Worm (Caenorhabditis elegans) whole organism, L1 larva: ENCODE results near the gene hsp-1.

Experiments
- C16A3.4 ChIP-seq: fragments of 150-350 bp; optimal IDR thresholded peaks from 2 replicates; lab custom pipeline; 2014; ENCODE audit warnings: missing biosample characterization, missing genetic modification characterization
- F16B12.6 ChIP-seq: fragments of 150-350 bp; optimal IDR thresholded peaks from 2 replicates; lab custom pipeline; 2014; ENCODE audit warnings: missing biosample characterization, missing genetic modification characterization
- ama-1 ChIP-seq: fragments of 150-350 bp; optimal IDR thresholded peaks from 2 replicates; lab custom pipeline; 2014
- blmp-1 ChIP-seq: fragments of 150-350 bp; optimal IDR thresholded peaks from 2 replicates; lab custom pipeline; 2014; ENCODE audit warnings: missing biosample characterization, missing genetic modification characterization
- ceh-88 ChIP-seq: fragments of 200-800 bp; sonication (Bioruptor generic); IDR thresholded peaks from 2 replicates; pipeline ENCODE4 v1.3.6; 2022; ENCODE audit warnings: missing genetic modification characterization, missing compliant biosample characterization
- dpl-1 ChIP-seq, 3 experiments: fragments of 150-350 bp in 2 of 3; sonication (generic microtip) in 1 of 3; optimal IDR thresholded peaks; 2 replicates each; lab custom pipeline; 2014 to 2017; ENCODE audit warnings: missing biosample characterization in 3 of 3, missing genetic modification characterization in 3 of 3, missing genetic modification reagents in 3 of 3
- dsc-1 ChIP-seq: sonication (generic microtip); optimal IDR thresholded peaks from 2 replicates; lab custom pipeline; 2016; ENCODE audit warnings: mild to moderate bottlenecking, missing genetic modification characterization, missing compliant biosample characterization
- efl-1 ChIP-seq, 4 experiments: fragments of 150-350 bp; optimal IDR thresholded peaks in 3 of 4; peaks in 1 of 4; 1 replicate in 1 of 4; 2 replicates in 3 of 4; lab custom pipeline; 2014; ENCODE audit warnings: missing biosample characterization in 2 of 4, missing genetic modification characterization in 2 of 4, missing genetic modification reagents in 2 of 4
- egl-13 ChIP-seq: sonication (generic microtip); optimal IDR thresholded peaks from 2 replicates; lab custom pipeline; 2016; ENCODE audit warnings: missing genotype, missing genetic modification reagents, missing genetic modification characterization, missing compliant biosample characterization
- egl-27 ChIP-seq, 2 experiments: fragments of 150-350 bp in 1 of 2; sonication (generic microtip); optimal IDR thresholded peaks; 3 replicates each; lab custom pipeline; 2017 to 2018; ENCODE audit warnings: missing biosample characterization in 2 of 2, missing genetic modification characterization in 2 of 2, missing genetic modification reagents in 2 of 2
- elt-2 ChIP-seq: sonication (generic microtip); optimal IDR thresholded peaks from 2 replicates; lab custom pipeline; 2016; ENCODE audit warnings: missing genetic modification characterization, mild to moderate bottlenecking, inconsistent platforms, missing compliant biosample characterization, missing genetic modification reagents
- ets-5 ChIP-seq: fragments of 200-800 bp; sonication (Bioruptor generic); IDR thresholded peaks from 2 replicates; pipeline ENCODE4 v1.3.6; 2022; ENCODE audit warnings: missing genetic modification characterization, missing compliant biosample characterization
- fkh-10 ChIP-seq: sonication (generic microtip); optimal IDR thresholded peaks from 2 replicates; lab custom pipeline; 2017; ENCODE audit warnings: missing biosample characterization, missing genetic modification reagents, missing genetic modification characterization
- fos-1 ChIP-seq: fragments of 150-350 bp; optimal IDR thresholded peaks from 2 replicates; lab custom pipeline; 2014; ENCODE audit warnings: missing biosample characterization, missing genetic modification characterization
- grh-1 ChIP-seq: fragments of 200-800 bp; sonication (Bioruptor generic); IDR thresholded peaks from 2 replicates; pipeline ENCODE4 v1.3.6; 2022; ENCODE audit warnings: missing genetic modification reagents, missing genetic modification characterization, missing compliant biosample characterization
- hlh-4 ChIP-seq: sonication (generic microtip); optimal IDR thresholded peaks from 2 replicates; lab custom pipeline; 2016; ENCODE audit warnings: mild to moderate bottlenecking, missing genetic modification characterization, missing compliant biosample characterization
- isw-1 ChIP-seq: fragments of 200-800 bp; sonication (Bioruptor generic); IDR thresholded peaks from 2 replicates; pipeline ENCODE4 v1.3.6; 2022; ENCODE audit warnings: missing genetic modification characterization, missing compliant biosample characterization
- lin-13 ChIP-seq: fragments of 150-350 bp; optimal IDR thresholded peaks from 2 replicates; lab custom pipeline; 2014; ENCODE audit warnings: missing biosample characterization, missing genetic modification reagents, missing genetic modification characterization
- lin-14 ChIP-seq: fragments of 200-800 bp; sonication (Bioruptor generic); optimal IDR thresholded peaks from 2 replicates; lab custom pipeline; 2018; ENCODE audit warnings: mild to moderate bottlenecking, missing genetic modification characterization, moderate library complexity, missing compliant biosample characterization
- lin-15B ChIP-seq: fragments of 150-350 bp; sonication (generic microtip); optimal IDR thresholded peaks from 3 replicates; lab custom pipeline; 2014; ENCODE audit warnings: missing biosample characterization, missing genetic modification characterization
- lin-35 ChIP-seq, 2 experiments: fragments of 150-350 bp; optimal IDR thresholded peaks; 2 replicates each; lab custom pipeline; 2014; ENCODE audit warnings: missing biosample characterization in 2 of 2, missing genetic modification characterization in 2 of 2, missing genetic modification reagents in 2 of 2
- lir-3 ChIP-seq: sonication (generic microtip); optimal IDR thresholded peaks from 2 replicates; lab custom pipeline; 2016; ENCODE audit warnings: mild to moderate bottlenecking, missing genetic modification characterization, moderate library complexity, missing compliant biosample characterization; ENCODE audit not compliant: poor library complexity
- lsy-2 ChIP-seq, 2 experiments: fragments of 150-350 bp; optimal IDR thresholded peaks; 2 replicates each; lab custom pipeline; 2014; ENCODE audit warnings: missing biosample characterization in 2 of 2, missing genetic modification characterization in 2 of 2
- mef-2 ChIP-seq: fragments of 150-350 bp; optimal IDR thresholded peaks from 2 replicates; lab custom pipeline; 2014; ENCODE audit warnings: missing biosample characterization, missing genetic modification characterization
- mep-1 ChIP-seq: fragments of 150-350 bp; optimal IDR thresholded peaks from 2 replicates; lab custom pipeline; 2014; ENCODE audit warnings: missing biosample characterization, missing genetic modification characterization
- nhr-19 ChIP-seq: fragments of 200-800 bp; sonication (Bioruptor generic); conservative IDR thresholded peaks from 2 replicates; pipeline ENCODE4 v1.3.6; 2022; ENCODE audit warnings: missing genetic modification characterization, missing compliant biosample characterization
- nhr-20 ChIP-seq: sonication (generic microtip); optimal IDR thresholded peaks from 2 replicates; lab custom pipeline; 2016; ENCODE audit warnings: mild to moderate bottlenecking, missing genetic modification characterization, missing compliant biosample characterization
- nhr-28 ChIP-seq: fragments of 150-350 bp; optimal IDR thresholded peaks from 2 replicates; lab custom pipeline; 2014; ENCODE audit warnings: missing biosample characterization, missing genetic modification characterization
- nhr-71 ChIP-seq: sonication (generic microtip); optimal IDR thresholded peaks from 2 replicates; lab custom pipeline; 2016; ENCODE audit warnings: mild to moderate bottlenecking, missing genetic modification characterization, moderate library complexity, missing compliant biosample characterization
- nhr-85 ChIP-seq: sonication (generic microtip); peaks from one replicate; lab custom pipeline; 2016; ENCODE audit warnings: missing genetic modification characterization, inconsistent platforms, missing compliant biosample characterization
- pax-3 ChIP-seq: fragments of 200-800 bp; sonication (Bioruptor generic); optimal IDR thresholded peaks from 2 replicates; lab custom pipeline; 2018; ENCODE audit warnings: mild to moderate bottlenecking, missing genetic modification characterization, moderate library complexity, missing compliant biosample characterization
- pqm-1 ChIP-seq: sonication (generic microtip); optimal IDR thresholded peaks from 3 replicates; lab custom pipeline; 2017; ENCODE audit warnings: missing biosample characterization, missing genetic modification characterization
- rnt-1 ChIP-seq: sonication (generic microtip); optimal IDR thresholded peaks from 2 replicates; lab custom pipeline; 2016; ENCODE audit warnings: mild to moderate bottlenecking, missing genetic modification characterization, moderate library complexity, missing compliant biosample characterization
- skn-1 ChIP-seq: fragments of 150-350 bp; optimal IDR thresholded peaks from 2 replicates; lab custom pipeline; 2014; ENCODE audit warnings: missing biosample characterization, missing genetic modification characterization
- snpc-4 ChIP-seq: fragments of 150-350 bp; optimal IDR thresholded peaks from 2 replicates; lab custom pipeline; 2014; ENCODE audit warnings: missing biosample characterization, missing genetic modification characterization
- sox-4 ChIP-seq: sonication (generic microtip); optimal IDR thresholded peaks from 2 replicates; lab custom pipeline; 2016; ENCODE audit warnings: missing genetic modification characterization, missing compliant biosample characterization
- sptf-1 ChIP-seq: fragments of 150-350 bp; optimal IDR thresholded peaks from 2 replicates; lab custom pipeline; 2014; ENCODE audit warnings: missing biosample characterization, missing genetic modification characterization
- swsn-7 ChIP-seq: sonication (generic microtip); optimal IDR thresholded peaks from 2 replicates; lab custom pipeline; 2016; ENCODE audit warnings: missing genetic modification characterization, missing compliant biosample characterization
- unc-30 ChIP-seq: sonication (generic microtip); optimal IDR thresholded peaks from 2 replicates; lab custom pipeline; 2017; ENCODE audit warnings: missing biosample characterization, missing genetic modification characterization
- unc-62 ChIP-seq: fragments of 150-350 bp; optimal IDR thresholded peaks from 2 replicates; lab custom pipeline; 2014; ENCODE audit warnings: missing biosample characterization, missing genetic modification reagents, missing genetic modification characterization
- unc-86 ChIP-seq: sonication (generic microtip); optimal IDR thresholded peaks from 2 replicates; lab custom pipeline; 2016; ENCODE audit warnings: missing genetic modification characterization, missing compliant biosample characterization
- vab-15 ChIP-seq: sonication (generic microtip); optimal IDR thresholded peaks from 2 replicates; lab custom pipeline; 2017; ENCODE audit warnings: missing genotype, mild to moderate bottlenecking, missing genetic modification characterization, missing compliant biosample characterization
- ztf-11 ChIP-seq, 2 experiments: sonication (generic microtip); optimal IDR thresholded peaks; 2 replicates each; lab custom pipeline; 2016 to 2017; ENCODE audit warnings: missing genetic modification characterization in 2 of 2, missing biosample characterization in 1 of 2, missing compliant biosample characterization in 1 of 2

Gene hsp-1

DNA sequence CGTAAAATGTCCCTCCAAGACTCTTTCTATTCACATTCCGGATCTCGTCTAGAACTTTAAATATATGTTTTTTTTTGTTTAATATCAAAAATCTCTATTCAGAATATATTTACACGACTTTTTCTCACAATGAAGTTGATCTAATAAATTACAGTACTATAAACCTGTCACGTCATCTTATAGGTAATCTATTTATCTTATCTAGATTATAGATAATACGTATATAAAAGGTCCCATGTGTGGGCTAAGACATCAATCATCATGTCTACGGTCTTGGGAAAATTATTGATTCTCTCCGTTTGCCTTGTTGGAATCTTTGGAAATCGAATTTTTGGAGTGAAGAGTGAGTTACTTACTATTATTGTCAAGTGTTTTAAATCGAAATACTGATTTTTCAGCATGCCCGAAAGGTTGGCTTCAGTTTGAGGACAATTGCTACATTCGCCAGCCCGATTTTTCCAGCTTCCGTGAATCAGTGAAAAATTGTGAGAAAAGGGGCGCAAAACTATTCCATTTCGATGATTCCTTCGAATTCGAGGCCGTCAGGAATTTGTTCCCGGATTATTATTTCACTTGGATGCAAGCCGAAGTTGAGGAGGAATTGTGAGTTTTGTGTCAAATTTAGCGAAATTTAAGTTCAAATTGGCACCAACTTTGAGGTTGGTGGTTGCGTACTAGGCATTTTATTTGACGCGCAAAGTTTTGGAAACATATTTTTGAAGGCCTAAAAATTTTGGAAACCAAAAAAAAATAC lies 1.9 kb upstream of the hsp-1 start, which contains the start of gene clec-196:
Gene clec-196, plus strand, starts transcription at position 252 of the 754 bp plus-strand sequence.
- TF ChIP-seq egl-13 (tag; lab: Kevin White, UChicago) (no peak), lin-35 (GFP tag; optimal IDR thresholded peaks at IDR 0.05; lab: Kevin White, UChicago) (peak; percentile 5 to 77), lin-15B (tag; lab: Kevin White, UChicago) (peak; percentile 3), swsn-7 (tag; lab: Kevin White, UChicago) (peak; percentile 14), lsy-2 (tag; optimal IDR thresholded peaks at IDR 0.05; lab: Kevin White, UChicago) (peak in 1 of 2 experiments; percentile 9), dpl-1 (GFP tag; optimal IDR thresholded peaks at IDR 0.05; lab: Kevin White, UChicago) (peak; percentile 44 to 71 (median 46)), efl-1 (optimal IDR thresholded peaks at IDR 0.05; lab: Kevin White, UChicago) (peak in 1 of 2 experiments; percentile 67), efl-1 (GFP tag; optimal IDR thresholded peaks at IDR 0.05 in 1 of 2; lab: Kevin White, UChicago) (peak; percentile 76 to 96), pqm-1 (no peak), hlh-4 (no peak), nhr-28 (no peak), nhr-20 (tag; lab: Kevin White, UChicago) (no peak), lir-3 (tag; lab: Kevin White, UChicago) (no peak), unc-62 (GFP tag; lab: Kevin White, UChicago) (no peak), skn-1 (tag; lab: Kevin White, UChicago) (no peak), lin-14 (GFP tag; lab: Kevin White, UChicago) (no peak), ceh-88 (GFP tag; lab: Robert Waterston, UW) (0 out of 2 replicates have a peak, but pooled peaks have one; percentile 14), grh-1 (GFP tag; lab: Robert Waterston, UW) (peak; percentile 23; the same call in 1 of the 2 replicates), C16A3.4 (tag; lab: Kevin White, UChicago) (peak; percentile 1), unc-30 (tag; lab: Kevin White, UChicago) (no peak), mef-2 (tag; lab: Kevin White, UChicago) (peak; percentile 17), elt-2 (tag; lab: Kevin White, UChicago) (no peak), F16B12.6 (peak; percentile 72), blmp-1 (no peak), vab-15 (tag; lab: Kevin White, UChicago) (no peak)

- TF ChIP-seq sptf-1 (no peak), nhr-85 (peak; percentile 66), ztf-11 (tag; optimal IDR thresholded peaks at IDR 0.05; lab: Kevin White, UChicago) (no peak), fkh-10 (no peak), unc-86 (tag; lab: Kevin White, UChicago) (no peak), blmp-1 (peak; percentile 10), pax-3 (tag; lab: Kevin White, UChicago) (no peak), mep-1 (peak; percentile 52), ets-5 (GFP tag; lab: Robert Waterston, UW) (no peak), fos-1 (no peak), isw-1 (GFP tag; lab: Robert Waterston, UW) (no peak), dpl-1 (GFP tag; optimal IDR thresholded peaks at IDR 0.05; lab: Kevin White, UChicago) (peak in 1 of 3 experiments; percentile 13), nhr-71 (tag; lab: Kevin White, UChicago) (peak; percentile 58), swsn-7 (tag; lab: Kevin White, UChicago) (no peak), nhr-19 (peak; percentile 56; the same call in 1 of the 2 replicates), lin-13 (GFP tag; lab: Kevin White, UChicago) (no peak), sox-4 (tag; lab: Kevin White, UChicago) (no peak), lsy-2 (tag; optimal IDR thresholded peaks at IDR 0.05; lab: Kevin White, UChicago) (no peak), dsc-1 (tag; lab: Kevin White, UChicago) (peak; percentile 10), ama-1 (lab: Kevin White, UChicago) (no peak), rnt-1 (tag; lab: Kevin White, UChicago) (no peak), egl-27 (tag; optimal IDR thresholded peaks at IDR 0.05; lab: Kevin White, UChicago) (no peak), snpc-4 (tag; lab: Kevin White, UChicago) (no peak), efl-1 (optimal IDR thresholded peaks at IDR 0.05; lab: Kevin White, UChicago) (no peak), efl-1 (GFP tag; optimal IDR thresholded peaks at IDR 0.05 in 1 of 2; lab: Kevin White, UChicago) (peak in 1 of 2 experiments; percentile 92)
- TF ChIP-seq, all 84 proteins: peak for 8
These were observed 1.1 kb upstream of the hsp-1 start for ce11 chrIV:17277459-17278173.
